Worm (Caenorhabditis elegans) whole organism, L1 larva: ENCODE data around the gene C45G9.14.
A peak's percentile ranks its signal among the peaks of the same experiment; 100 is the strongest.

Source experiments
- C04F5.9 ChIP-seq: sonication (generic microtip); optimal IDR thresholded peaks from 2 replicates; lab custom pipeline; 2016; ENCODE audit warnings: missing genetic modification characterization, missing compliant biosample characterization
- C16A3.4 ChIP-seq: fragments of 150-350 bp; optimal IDR thresholded peaks from 2 replicates; lab custom pipeline; 2014; ENCODE audit warnings: missing biosample characterization, missing genetic modification characterization
- C34B4.2 ChIP-seq: sonication (generic microtip); optimal IDR thresholded peaks from 2 replicates; lab custom pipeline; 2017; ENCODE audit warnings: mild to moderate bottlenecking, missing genetic modification characterization, missing compliant biosample characterization
- Y116A8C.19 ChIP-seq: sonication (generic microtip); optimal IDR thresholded peaks from 2 replicates; lab custom pipeline; 2016; ENCODE audit warnings: missing compliant biosample characterization, missing genetic modification characterization, borderline replicate concordance
- aha-1 ChIP-seq: fragments of 150-350 bp; optimal IDR thresholded peaks from 2 replicates; lab custom pipeline; 2014; ENCODE audit warnings: missing biosample characterization, missing genetic modification characterization
- ceh-63 ChIP-seq: fragments of 200-800 bp; sonication (Bioruptor generic); optimal IDR thresholded peaks from 2 replicates; lab custom pipeline; 2018; ENCODE audit warnings: mild to moderate bottlenecking, missing genetic modification characterization, missing compliant biosample characterization
- ceh-8 ChIP-seq: fragments of 200-800 bp; sonication (Bioruptor generic); optimal IDR thresholded peaks from 2 replicates; lab custom pipeline; 2018; ENCODE audit warnings: mild to moderate bottlenecking, missing genetic modification characterization, moderate library complexity, missing compliant biosample characterization
- ceh-82 ChIP-seq, 3 experiments: fragments of 150-350 bp in 1 of 3; sonication (generic microtip) in 2 of 3; optimal IDR thresholded peaks; 2 replicates each; lab custom pipeline; 2014 to 2017; ENCODE audit warnings: missing biosample characterization in 3 of 3, missing genetic modification characterization in 3 of 3
- ceh-88 ChIP-seq: fragments of 200-800 bp; sonication (Bioruptor generic); IDR thresholded peaks from 2 replicates; pipeline ENCODE4 v1.3.6; 2022; ENCODE audit warnings: missing genetic modification characterization, missing compliant biosample characterization
- dpl-1 ChIP-seq, 3 experiments: fragments of 150-350 bp in 2 of 3; sonication (generic microtip) in 1 of 3; optimal IDR thresholded peaks; 2 replicates each; lab custom pipeline; 2014 to 2017; ENCODE audit warnings: missing biosample characterization in 3 of 3, missing genetic modification characterization in 3 of 3, missing genetic modification reagents in 3 of 3
- dsc-1 ChIP-seq: sonication (generic microtip); optimal IDR thresholded peaks from 2 replicates; lab custom pipeline; 2016; ENCODE audit warnings: mild to moderate bottlenecking, missing genetic modification characterization, missing compliant biosample characterization
- efl-1 ChIP-seq, 4 experiments: fragments of 150-350 bp; optimal IDR thresholded peaks in 3 of 4; peaks in 1 of 4; 1 replicate in 1 of 4; 2 replicates in 3 of 4; lab custom pipeline; 2014; ENCODE audit warnings: missing biosample characterization in 2 of 4, missing genetic modification characterization in 2 of 4, missing genetic modification reagents in 2 of 4
- efl-3 ChIP-seq: fragments of 200-800 bp; sonication (Bioruptor generic); optimal IDR thresholded peaks from 2 replicates; lab custom pipeline; 2018; ENCODE audit warnings: mild to moderate bottlenecking, missing genetic modification characterization, missing compliant biosample characterization
- egl-13 ChIP-seq: sonication (generic microtip); optimal IDR thresholded peaks from 2 replicates; lab custom pipeline; 2016; ENCODE audit warnings: missing genotype, missing genetic modification reagents, missing genetic modification characterization, missing compliant biosample characterization
- elt-2 ChIP-seq: sonication (generic microtip); optimal IDR thresholded peaks from 2 replicates; lab custom pipeline; 2016; ENCODE audit warnings: missing genetic modification characterization, mild to moderate bottlenecking, inconsistent platforms, missing compliant biosample characterization, missing genetic modification reagents
- fkh-10 ChIP-seq: sonication (generic microtip); optimal IDR thresholded peaks from 2 replicates; lab custom pipeline; 2017; ENCODE audit warnings: missing biosample characterization, missing genetic modification reagents, missing genetic modification characterization
- fos-1 ChIP-seq: fragments of 150-350 bp; optimal IDR thresholded peaks from 2 replicates; lab custom pipeline; 2014; ENCODE audit warnings: missing biosample characterization, missing genetic modification characterization
- irx-1 ChIP-seq: sonication (generic microtip); optimal IDR thresholded peaks from 2 replicates; lab custom pipeline; 2016; ENCODE audit warnings: missing genetic modification characterization, missing compliant biosample characterization
- isw-1 ChIP-seq: fragments of 200-800 bp; sonication (Bioruptor generic); IDR thresholded peaks from 2 replicates; pipeline ENCODE4 v1.3.6; 2022; ENCODE audit warnings: missing genetic modification characterization, missing compliant biosample characterization
- lin-14 ChIP-seq: fragments of 200-800 bp; sonication (Bioruptor generic); optimal IDR thresholded peaks from 2 replicates; lab custom pipeline; 2018; ENCODE audit warnings: mild to moderate bottlenecking, missing genetic modification characterization, moderate library complexity, missing compliant biosample characterization
- lin-35 ChIP-seq, 2 experiments: fragments of 150-350 bp; optimal IDR thresholded peaks; 2 replicates each; lab custom pipeline; 2014; ENCODE audit warnings: missing biosample characterization in 2 of 2, missing genetic modification characterization in 2 of 2, missing genetic modification reagents in 2 of 2
- lin-39 ChIP-seq: fragments of 150-350 bp; optimal IDR thresholded peaks from 2 replicates; lab custom pipeline; 2014; ENCODE audit warnings: missing biosample characterization, missing genetic modification reagents, missing genetic modification characterization
- lsy-2 ChIP-seq, 2 experiments: fragments of 150-350 bp; optimal IDR thresholded peaks; 2 replicates each; lab custom pipeline; 2014; ENCODE audit warnings: missing biosample characterization in 2 of 2, missing genetic modification characterization in 2 of 2
- mab-9 ChIP-seq: fragments of 200-800 bp; sonication (Bioruptor generic); IDR thresholded peaks from 2 replicates; pipeline ENCODE4 v1.3.6; 2022; ENCODE audit warnings: missing genetic modification reagents, missing genetic modification characterization, missing compliant biosample characterization
- mdl-1 ChIP-seq, 2 experiments: fragments of 150-350 bp; optimal IDR thresholded peaks; 2 replicates each; lab custom pipeline; 2014 to 2017; ENCODE audit warnings: missing biosample characterization in 2 of 2, missing genetic modification characterization in 2 of 2, inconsistent platforms in 1 of 2
- mep-1 ChIP-seq: fragments of 150-350 bp; optimal IDR thresholded peaks from 2 replicates; lab custom pipeline; 2014; ENCODE audit warnings: missing biosample characterization, missing genetic modification characterization
- nhr-11 ChIP-seq: fragments of 150-350 bp; optimal IDR thresholded peaks from 2 replicates; lab custom pipeline; 2014; ENCODE audit warnings: missing biosample characterization, missing genetic modification characterization
- nhr-20 ChIP-seq: sonication (generic microtip); optimal IDR thresholded peaks from 2 replicates; lab custom pipeline; 2016; ENCODE audit warnings: mild to moderate bottlenecking, missing genetic modification characterization, missing compliant biosample characterization
- nhr-85 ChIP-seq: sonication (generic microtip); peaks from one replicate; lab custom pipeline; 2016; ENCODE audit warnings: missing genetic modification characterization, inconsistent platforms, missing compliant biosample characterization
- pax-3 ChIP-seq: fragments of 200-800 bp; sonication (Bioruptor generic); optimal IDR thresholded peaks from 2 replicates; lab custom pipeline; 2018; ENCODE audit warnings: mild to moderate bottlenecking, missing genetic modification characterization, moderate library complexity, missing compliant biosample characterization
- skn-1 ChIP-seq: fragments of 150-350 bp; optimal IDR thresholded peaks from 2 replicates; lab custom pipeline; 2014; ENCODE audit warnings: missing biosample characterization, missing genetic modification characterization
- snu-23 ChIP-seq: sonication (generic microtip); optimal IDR thresholded peaks from 2 replicates; lab custom pipeline; 2016; ENCODE audit warnings: missing genetic modification characterization, missing compliant biosample characterization
- sox-4 ChIP-seq: sonication (generic microtip); optimal IDR thresholded peaks from 2 replicates; lab custom pipeline; 2016; ENCODE audit warnings: missing genetic modification characterization, missing compliant biosample characterization
- sptf-1 ChIP-seq: fragments of 150-350 bp; optimal IDR thresholded peaks from 2 replicates; lab custom pipeline; 2014; ENCODE audit warnings: missing biosample characterization, missing genetic modification characterization
- sup-37 ChIP-seq: fragments of 200-800 bp; sonication (Bioruptor generic); optimal IDR thresholded peaks from 2 replicates; lab custom pipeline; 2018; ENCODE audit warnings: mild to moderate bottlenecking, missing genetic modification characterization, missing compliant biosample characterization
- swsn-7 ChIP-seq: sonication (generic microtip); optimal IDR thresholded peaks from 2 replicates; lab custom pipeline; 2016; ENCODE audit warnings: missing genetic modification characterization, missing compliant biosample characterization
- tlp-1 ChIP-seq: fragments of 150-350 bp; optimal IDR thresholded peaks from 2 replicates; lab custom pipeline; 2014; ENCODE audit warnings: missing biosample characterization, missing genetic modification characterization
- unc-130 ChIP-seq: fragments of 150-350 bp; optimal IDR thresholded peaks from 2 replicates; lab custom pipeline; 2017; ENCODE audit warnings: missing biosample characterization, missing genetic modification characterization, inconsistent platforms
- unc-30 ChIP-seq: sonication (generic microtip); optimal IDR thresholded peaks from 2 replicates; lab custom pipeline; 2017; ENCODE audit warnings: missing biosample characterization, missing genetic modification characterization
- unc-62 ChIP-seq: fragments of 150-350 bp; optimal IDR thresholded peaks from 2 replicates; lab custom pipeline; 2014; ENCODE audit warnings: missing biosample characterization, missing genetic modification reagents, missing genetic modification characterization
- unc-86 ChIP-seq: sonication (generic microtip); optimal IDR thresholded peaks from 2 replicates; lab custom pipeline; 2016; ENCODE audit warnings: missing genetic modification characterization, missing compliant biosample characterization
- unc-98 ChIP-seq: fragments of 200-800 bp; sonication (Bioruptor generic); IDR thresholded peaks from 2 replicates; pipeline ENCODE4 v1.3.6; 2022; ENCODE audit warnings: missing genetic modification characterization, missing compliant biosample characterization
- vab-15 ChIP-seq: sonication (generic microtip); optimal IDR thresholded peaks from 2 replicates; lab custom pipeline; 2017; ENCODE audit warnings: missing genotype, mild to moderate bottlenecking, missing genetic modification characterization, missing compliant biosample characterization
- xbp-1 ChIP-seq: sonication (generic microtip); optimal IDR thresholded peaks from 2 replicates; lab custom pipeline; 2016; ENCODE audit warnings: missing genetic modification characterization, missing compliant biosample characterization
- zag-1 ChIP-seq: fragments of 150-350 bp; optimal IDR thresholded peaks from 2 replicates; lab custom pipeline; 2014; ENCODE audit warnings: missing biosample characterization, missing genetic modification characterization
- zip-4 ChIP-seq: fragments of 200-800 bp; sonication (Bioruptor generic); optimal IDR thresholded peaks from 2 replicates; lab custom pipeline; 2018; ENCODE audit warnings: mild to moderate bottlenecking, missing genetic modification characterization, moderate library complexity, missing compliant biosample characterization
- ztf-11 ChIP-seq, 2 experiments: sonication (generic microtip); optimal IDR thresholded peaks; 2 replicates each; lab custom pipeline; 2016 to 2017; ENCODE audit warnings: missing genetic modification characterization in 2 of 2, missing biosample characterization in 1 of 2, missing compliant biosample characterization in 1 of 2

The C45G9.14 gene

DNA sequence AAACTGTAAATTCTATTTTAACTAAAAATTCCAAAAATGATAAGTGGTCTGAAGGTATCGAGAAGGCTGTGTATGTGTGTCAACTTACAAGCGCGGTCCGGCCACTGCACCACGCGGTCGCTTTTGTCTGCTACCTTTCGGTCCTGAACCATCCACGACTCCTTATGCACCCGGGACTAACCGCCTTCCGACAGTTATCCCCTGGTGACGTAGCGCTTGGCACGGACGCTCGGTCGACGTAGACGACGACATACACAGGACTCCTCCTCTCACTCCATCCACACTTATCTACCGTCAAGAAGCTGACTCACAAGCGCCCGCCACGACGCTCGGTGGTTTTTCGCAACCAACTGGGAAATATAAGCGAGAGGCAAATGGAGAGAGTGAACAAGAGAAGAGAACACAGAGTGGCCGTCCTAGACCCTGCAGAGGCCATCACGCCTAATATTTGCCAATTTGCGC is 13.4 kb upstream of the C45G9.14 start (continued):
- peak; percentile 83 for TF ChIP-seq sup-37
- TF ChIP-seq snu-23 (GFP tag; lab: Kevin White, UChicago): peak; percentile 73
- peak; percentile 33 for TF ChIP-seq efl-3 (GFP tag; lab: Kevin White, UChicago)
- peak in 1 of 2 experiments; percentile 33 for TF ChIP-seq mdl-1 (tag; optimal IDR thresholded peaks at IDR 0.05; lab: Kevin White, UChicago)
- TF ChIP-seq fkh-10 (GFP tag; lab: Kevin White, UChicago): peak; percentile 35
- peak; percentile 71 for TF ChIP-seq ceh-8 (GFP tag; lab: Kevin White, UChicago)
- TF ChIP-seq ceh-82 (tag; optimal IDR thresholded peaks at IDR 0.05; lab: Kevin White, UChicago): peak in 2 of 3 experiments; percentile 5 to 32
- TF ChIP-seq ceh-88: peak; percentile 58
- peak in 1 of 2 experiments; percentile 71 for TF ChIP-seq ztf-11 (tag; optimal IDR thresholded peaks at IDR 0.05; lab: Kevin White, UChicago)
- peak; percentile 57 for TF ChIP-seq elt-2
- peak; percentile 15 for TF ChIP-seq C04F5.9 (tag; lab: Kevin White, UChicago)
- TF ChIP-seq lsy-2 (tag; optimal IDR thresholded peaks at IDR 0.05; lab: Kevin White, UChicago): peak; percentile 43 to 79
- peak; percentile 31 for TF ChIP-seq irx-1 (tag; lab: Kevin White, UChicago)
- peak; percentile 16 for TF ChIP-seq skn-1 (tag; lab: Kevin White, UChicago)
- peak; percentile 79 for TF ChIP-seq nhr-85 (tag; lab: Kevin White, UChicago)
- TF ChIP-seq egl-13 (tag; lab: Kevin White, UChicago): peak; percentile 70
- TF ChIP-seq C16A3.4: peak; percentile 55
- TF ChIP-seq mep-1 (tag; lab: Kevin White, UChicago): peak; percentile 67
- TF ChIP-seq mab-9: peak; percentile 75
- TF ChIP-seq lin-35 (GFP tag; optimal IDR thresholded peaks at IDR 0.05; lab: Kevin White, UChicago): peak; percentile 13 to 58
- TF ChIP-seq dsc-1 (tag; lab: Kevin White, UChicago): peak; percentile 80
- TF ChIP-seq xbp-1 (tag; lab: Kevin White, UChicago): peak; percentile 66
- TF ChIP-seq swsn-7: peak; percentile 79
- TF ChIP-seq sox-4 (tag; lab: Kevin White, UChicago): peak; percentile 74
- TF ChIP-seq isw-1 (GFP tag; lab: Robert Waterston, UW): peak; percentile 50
- peak; percentile 51 for TF ChIP-seq zip-4 (GFP tag; lab: Kevin White, UChicago)
- TF ChIP-seq unc-86 (tag; lab: Kevin White, UChicago): peak; percentile 45

DNA sequence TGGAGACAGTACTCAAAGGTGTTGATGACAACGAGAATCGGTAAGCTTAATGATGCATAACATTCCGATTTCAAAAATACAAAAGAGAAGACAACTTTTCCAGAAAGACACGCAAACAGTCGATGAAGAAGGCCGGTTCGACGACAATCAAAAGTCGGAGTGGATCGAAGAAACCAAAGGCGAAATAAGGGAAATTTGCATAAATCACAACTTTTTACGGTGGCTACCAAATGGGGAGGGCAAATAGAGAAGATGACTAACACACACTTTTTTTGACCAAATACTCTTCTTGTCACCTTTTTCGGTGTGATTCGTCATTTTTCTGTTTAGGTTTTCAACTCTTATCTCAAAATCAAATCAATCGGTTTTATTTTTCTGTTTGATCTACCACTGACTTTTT is 8.7 kb upstream of the C45G9.14 start, which contains the start of gene C45G9.6:
TSS of gene C45G9.6 (plus strand) at position 301 of the 400 bp plus-strand sequence.
- no peak for TF ChIP-seq xbp-1 (tag; lab: Kevin White, UChicago)
- TF ChIP-seq lin-14 (GFP tag; lab: Kevin White, UChicago): no peak
- TF ChIP-seq aha-1 (tag; lab: Kevin White, UChicago): no peak
- no peak for TF ChIP-seq fos-1 (tag; lab: Kevin White, UChicago)
- TF ChIP-seq vab-15: no peak

DNA sequence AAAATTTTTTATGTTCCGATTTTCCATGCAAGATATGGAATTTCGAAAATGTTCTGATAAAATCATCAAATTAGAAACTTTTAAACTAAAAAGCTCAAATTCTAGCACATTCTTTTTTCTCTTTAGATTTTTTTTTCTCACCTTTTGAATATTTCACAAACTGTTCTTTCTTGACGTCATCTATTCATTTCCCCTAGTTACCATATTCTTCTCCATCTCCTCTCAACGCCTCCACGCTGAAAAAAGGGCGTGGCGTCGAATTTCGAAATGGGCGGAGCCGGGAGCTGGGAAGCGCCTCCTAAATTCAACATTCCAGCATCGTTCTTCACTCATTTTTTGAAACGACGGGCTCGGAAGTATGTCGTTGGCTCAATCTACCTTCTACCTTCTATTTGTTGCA is 2.7 kb upstream of the C45G9.14 start, which contains the start of gene nlp-43:
TSS of gene nlp-43 (plus strand) at position 301 of the 400 bp plus-strand sequence.
- no peak for TF ChIP-seq lin-39
- no peak for TF ChIP-seq unc-62
- no peak for TF ChIP-seq unc-98

- TF ChIP-seq unc-30 (tag; lab: Kevin White, UChicago) (no peak), nhr-11 (tag; lab: Kevin White, UChicago) (no peak), unc-130 (tag; lab: Kevin White, UChicago) (no peak), zag-1 (tag; lab: Kevin White, UChicago) (no peak), dpl-1 (GFP tag; optimal IDR thresholded peaks at IDR 0.05; lab: Kevin White, UChicago) (peak in 2 of 3 experiments; percentile 4 to 56), fos-1 (tag; lab: Kevin White, UChicago) (no peak), tlp-1 (no peak), ceh-63 (no peak), mab-9 (no peak), snu-23 (GFP tag; lab: Kevin White, UChicago) (peak; percentile 44), Y116A8C.19 (tag; lab: Kevin White, UChicago) (no peak), sup-37 (no peak), efl-1 (optimal IDR thresholded peaks at IDR 0.05; lab: Kevin White, UChicago) (peak; percentile 37 to 42), efl-1 (GFP tag; optimal IDR thresholded peaks at IDR 0.05 in 1 of 2; lab: Kevin White, UChicago) (peak; percentile 38 to 80), pax-3 (tag; lab: Kevin White, UChicago) (no peak), xbp-1 (tag; lab: Kevin White, UChicago) (no peak), sptf-1 (tag; lab: Kevin White, UChicago) (no peak), egl-13 (tag; lab: Kevin White, UChicago) (no peak), irx-1 (tag; lab: Kevin White, UChicago) (peak; percentile 20), nhr-20 (tag; lab: Kevin White, UChicago) (peak; percentile 9), isw-1 (GFP tag; lab: Robert Waterston, UW) (no peak), C34B4.2 (tag; lab: Kevin White, UChicago) (no peak)
Observed at ce11 chrIII:5047175-5047574, 2.4 kb downstream of the C45G9.14 start, which contains the start of gene txbp-3. TSS of gene txbp-3 (minus strand) at chrIII:5047459.
